Worm (Caenorhabditis elegans) whole organism, young adult: ENCODE data around the gene B0280.7.

Experiments used
- B0019.2 ChIP-seq: fragments of 200-800 bp; sonication (Bioruptor generic); conservative IDR thresholded peaks from 2 replicates; pipeline ENCODE4 v1.3.6; 2022; ENCODE audit warnings: missing genetic modification reagents, missing genetic modification characterization, missing compliant biosample characterization
- B0261.1 ChIP-seq: sonication (generic microtip); optimal IDR thresholded peaks from 2 replicates; lab custom pipeline; 2016; ENCODE audit warnings: mild to moderate bottlenecking, missing genetic modification characterization, moderate library complexity, missing compliant biosample characterization
- B0336.3 ChIP-seq: fragments of 200-800 bp; sonication (Bioruptor generic); IDR thresholded peaks from 2 replicates; pipeline ENCODE4 v1.3.6; 2022; ENCODE audit warnings: missing genetic modification characterization, missing compliant biosample characterization
- C06A6.2 ChIP-seq: fragments of 200-800 bp; sonication (Bioruptor generic); conservative IDR thresholded peaks from 2 replicates; pipeline ENCODE4 v1.3.6; 2022; ENCODE audit warnings: missing genetic modification characterization, missing compliant biosample characterization
- F10E7.11 ChIP-seq: sonication (generic microtip); optimal IDR thresholded peaks from 2 replicates; lab custom pipeline; 2017; ENCODE audit warnings: mild to moderate bottlenecking, missing genetic modification characterization, moderate library complexity, missing compliant biosample characterization
- F49E8.2 ChIP-seq: sonication (generic microtip); optimal IDR thresholded peaks from 3 replicates; lab custom pipeline; 2017; ENCODE audit warnings: missing genetic modification characterization, mild to moderate bottlenecking, missing compliant biosample characterization, antibody characterized with exemption, moderate library complexity; ENCODE audit not compliant: insufficient read depth
- F52B5.7 ChIP-seq: sonication (generic microtip); optimal IDR thresholded peaks from 2 replicates; lab custom pipeline; 2016; ENCODE audit warnings: mild to moderate bottlenecking, missing genetic modification characterization, missing compliant biosample characterization
- Y53F4B.3 ChIP-seq: fragments of 200-800 bp; sonication (Bioruptor generic); IDR thresholded peaks from 2 replicates; pipeline ENCODE4 v1.3.6; 2022; ENCODE audit warnings: missing genetic modification reagents, missing genetic modification characterization, missing compliant biosample characterization
- Y53G8AR.9 ChIP-seq: fragments of 200-800 bp; sonication (Bioruptor generic); conservative IDR thresholded peaks from 2 replicates; pipeline ENCODE4 v1.3.6; 2022; ENCODE audit warnings: missing genetic modification reagents, missing genetic modification characterization, missing compliant biosample characterization
- Y79H2A.3 ChIP-seq: fragments of 200-800 bp; sonication (Bioruptor generic); conservative IDR thresholded peaks from 2 replicates; pipeline ENCODE4 v1.3.6; 2022; ENCODE audit warnings: missing genetic modification reagents, missing genetic modification characterization, missing compliant biosample characterization
- ZK185.1 ChIP-seq: sonication (generic microtip); optimal IDR thresholded peaks from 2 replicates; lab custom pipeline; 2016; ENCODE audit warnings: mild to moderate bottlenecking, missing genetic modification characterization, missing compliant biosample characterization; ENCODE audit not compliant: poor library complexity, severe bottlenecking
- atf-7 ChIP-seq: sonication (generic microtip); optimal IDR thresholded peaks from 2 replicates; lab custom pipeline; 2017; ENCODE audit warnings: mild to moderate bottlenecking, missing genetic modification characterization, missing compliant biosample characterization
- athp-1 ChIP-seq: sonication (generic microtip); optimal IDR thresholded peaks from 2 replicates; lab custom pipeline; 2017; ENCODE audit warnings: mild to moderate bottlenecking, missing genetic modification characterization, missing compliant biosample characterization
- attf-6 ChIP-seq: fragments of 200-800 bp; sonication (Bioruptor generic); IDR thresholded peaks from 2 replicates; pipeline ENCODE4 v1.3.6; 2022; ENCODE audit warnings: missing genetic modification reagents, missing genetic modification characterization, missing compliant biosample characterization
- bed-1 ChIP-seq: fragments of 200-800 bp; sonication (Bioruptor generic); IDR thresholded peaks from 2 replicates; pipeline ENCODE4 v1.3.6; 2022; ENCODE audit warnings: missing genetic modification reagents, missing genetic modification characterization, missing compliant biosample characterization
- cebp-1 ChIP-seq, 2 experiments: fragments of 200-800 bp in 1 of 2; sonication (Bioruptor generic) in 1 of 2; sonication (generic microtip) in 1 of 2; IDR thresholded peaks in 1 of 2; optimal IDR thresholded peaks in 1 of 2; 2 replicates each; pipeline versions ENCODE4 v1.3.6 to Lab custom; 2017 to 2022; ENCODE audit warnings: missing compliant biosample characterization in 2 of 2, missing genetic modification characterization in 2 of 2, mild to moderate bottlenecking in 1 of 2, missing genetic modification reagents in 1 of 2, moderate library complexity in 1 of 2
- ceh-27 ChIP-seq: fragments of 200-800 bp; sonication (Bioruptor generic); optimal IDR thresholded peaks from 2 replicates; lab custom pipeline; 2018; ENCODE audit warnings: mild to moderate bottlenecking, missing genetic modification characterization, moderate library complexity, missing compliant biosample characterization
- ceh-40 ChIP-seq: fragments of 200-800 bp; sonication (Bioruptor generic); IDR thresholded peaks from 2 replicates; pipeline ENCODE4 v1.3.6; 2022; ENCODE audit warnings: missing genetic modification characterization, missing compliant biosample characterization
- ceh-79 ChIP-seq: sonication (generic microtip); optimal IDR thresholded peaks from 2 replicates; lab custom pipeline; 2017; ENCODE audit warnings: mild to moderate bottlenecking, missing genetic modification characterization, missing compliant biosample characterization
- dox-1 ChIP-seq: fragments of 200-800 bp; sonication (Bioruptor generic); IDR thresholded peaks from 2 replicates; pipeline ENCODE4 v1.3.6; 2022; ENCODE audit warnings: missing genetic modification reagents, missing genetic modification characterization, missing compliant biosample characterization
- fkh-3 ChIP-seq: sonication (generic microtip); optimal IDR thresholded peaks from 2 replicates; lab custom pipeline; 2016; ENCODE audit warnings: mild to moderate bottlenecking, missing genetic modification characterization, missing compliant biosample characterization
- hlh-26 ChIP-seq: fragments of 200-800 bp; sonication (Bioruptor generic); conservative IDR thresholded peaks from 2 replicates; pipeline ENCODE4 v1.3.6; 2022; ENCODE audit warnings: missing genetic modification reagents, missing genetic modification characterization, missing compliant biosample characterization
- let-607 ChIP-seq, 2 experiments: fragments of 200-800 bp in 1 of 2; sonication (Bioruptor generic) in 1 of 2; sonication (generic microtip) in 1 of 2; optimal IDR thresholded peaks; 2 replicates each; lab custom pipeline; 2016 to 2018; ENCODE audit warnings: mild to moderate bottlenecking in 2 of 2, missing compliant biosample characterization in 2 of 2, missing genetic modification characterization in 2 of 2, moderate library complexity in 2 of 2, missing genotype in 1 of 2
- lin-26 ChIP-seq: fragments of 200-800 bp; sonication (Bioruptor generic); IDR thresholded peaks from 2 replicates; pipeline ENCODE4 v1.3.6; 2022; ENCODE audit warnings: missing genetic modification reagents, missing genetic modification characterization, missing compliant biosample characterization
- lsl-1 ChIP-seq: fragments of 200-800 bp; sonication (Bioruptor generic); optimal IDR thresholded peaks from 2 replicates; lab custom pipeline; 2018; ENCODE audit warnings: mild to moderate bottlenecking, missing genetic modification characterization, moderate library complexity, missing compliant biosample characterization
- madf-10 ChIP-seq: sonication (generic microtip); optimal IDR thresholded peaks from 2 replicates; lab custom pipeline; 2016; ENCODE audit warnings: mild to moderate bottlenecking, missing genetic modification characterization, missing compliant biosample characterization
- madf-3 ChIP-seq: fragments of 200-800 bp; sonication (Bioruptor generic); IDR thresholded peaks from 2 replicates; pipeline ENCODE4 v1.3.6; 2022; ENCODE audit warnings: missing genetic modification reagents, missing genetic modification characterization, missing compliant biosample characterization
- nfya-2 ChIP-seq: fragments of 200-800 bp; sonication (Bioruptor generic); IDR thresholded peaks from 2 replicates; pipeline ENCODE4 v1.3.6; 2022; ENCODE audit warnings: missing genetic modification reagents, missing genetic modification characterization, missing compliant biosample characterization
- nfyb-1 ChIP-seq: fragments of 200-800 bp; sonication (Bioruptor generic); IDR thresholded peaks from 2 replicates; pipeline ENCODE4 v1.3.6; 2022; ENCODE audit warnings: missing genetic modification reagents, missing genetic modification characterization, missing compliant biosample characterization
- nhr-80 ChIP-seq: sonication (generic microtip); optimal IDR thresholded peaks from 2 replicates; lab custom pipeline; 2016; ENCODE audit warnings: missing genetic modification characterization, missing compliant biosample characterization
- rcor-1 ChIP-seq: fragments of 200-800 bp; sonication (Bioruptor generic); IDR thresholded peaks from 2 replicates; pipeline ENCODE4 v1.3.6; 2022; ENCODE audit warnings: missing genetic modification reagents, missing genetic modification characterization, missing compliant biosample characterization
- rpc-1 ChIP-seq, 2 experiments: fragments of 150-350 bp in 1 of 2; sonication (generic microtip) in 1 of 2; optimal IDR thresholded peaks; 2 replicates each; lab custom pipeline; 2014 to 2018; ENCODE audit warnings: missing biosample characterization in 1 of 2, missing genetic modification characterization in 1 of 2, missing genetic modification reagents in 1 of 2, missing genotype in 1 of 2
- snpc-1.1 ChIP-seq: sonication (generic microtip); optimal IDR thresholded peaks from 2 replicates; lab custom pipeline; 2017; ENCODE audit warnings: missing genetic modification characterization, mild to moderate bottlenecking, missing compliant biosample characterization, antibody characterized with exemption, moderate library complexity, missing genotype, missing genetic modification reagents; ENCODE audit not compliant: insufficient read depth
- snpc-3.4 ChIP-seq: sonication (generic microtip); optimal IDR thresholded peaks from 2 replicates; lab custom pipeline; 2017; ENCODE audit warnings: missing genetic modification characterization, mild to moderate bottlenecking, missing compliant biosample characterization, antibody characterized with exemption, moderate library complexity, missing genotype, missing genetic modification reagents
- somi-1 ChIP-seq: fragments of 200-800 bp; sonication (Bioruptor generic); optimal IDR thresholded peaks from 2 replicates; lab custom pipeline; 2018; ENCODE audit warnings: mild to moderate bottlenecking, missing genetic modification characterization, missing compliant biosample characterization
- tlf-1 ChIP-seq: fragments of 200-800 bp; sonication (Bioruptor generic); optimal IDR thresholded peaks from 2 replicates; lab custom pipeline; 2018; ENCODE audit warnings: mild to moderate bottlenecking, missing genetic modification characterization, missing compliant biosample characterization
- unc-62 ChIP-seq: fragments of 150-350 bp; optimal IDR thresholded peaks from 2 replicates; lab custom pipeline; 2014; ENCODE audit warnings: missing biosample characterization, missing genetic modification reagents, missing genetic modification characterization
- ztf-26 ChIP-seq: sonication (generic microtip); optimal IDR thresholded peaks from 2 replicates; lab custom pipeline; 2017; ENCODE audit warnings: missing genetic modification characterization, missing compliant biosample characterization
- ztf-6 ChIP-seq: fragments of 200-800 bp; sonication (Bioruptor generic); IDR thresholded peaks from 2 replicates; pipeline ENCODE4 v1.3.6; 2022; ENCODE audit warnings: missing genetic modification reagents, missing genetic modification characterization, missing compliant biosample characterization

The B0280.7 gene

ce11 chrIII:7114952-7115488 is 3.3 kb upstream of the B0280.7 start, which contains the start of gene nhr-10:
Gene nhr-10 (minus strand): TSS chrIII:7115438.
- TF ChIP-seq unc-62 (GFP tag; lab: Kevin White, UChicago), result no peak
- no peak for TF ChIP-seq F10E7.11
- TF ChIP-seq ceh-79, result no peak
- TF ChIP-seq, all 124 proteins: peak for 0

ce11 chrIII:7112285-7112684 is 592 bp upstream of the B0280.7 start:
- TF ChIP-seq Y53G8AR.9, result no peak
- no peak for TF ChIP-seq somi-1 (GFP tag; lab: Kevin White, UChicago)
- TF ChIP-seq atf-7 (tag; lab: Kevin White, UChicago), result no peak
- TF ChIP-seq rpc-1 (optimal IDR thresholded peaks at IDR 0.05; lab: Kevin White, UChicago), result no peak
- no peak for TF ChIP-seq rpc-1 (tag; optimal IDR thresholded peaks at IDR 0.05; lab: Kevin White, UChicago)

- TF ChIP-seq nfyb-1 (no peak), nhr-80 (tag; lab: Kevin White, UChicago) (peak; percentile 39), snpc-1.1 (tag; lab: Kevin White, UChicago) (no peak)
These were observed 3.7 kb downstream of the B0280.7 start, which contains the start of gene odd-1 for ce11 chrIII:7107965-7108364. Gene odd-1 (plus strand): TSS chrIII:7108313.

- TF ChIP-seq cebp-1 (GFP tag; IDR thresholded peaks at IDR 0.05; lab: Robert Waterston, UW), result no peak
- TF ChIP-seq cebp-1 (tag; optimal IDR thresholded peaks at IDR 0.05; lab: Kevin White, UChicago), result peak; percentile 52
- peak; percentile 67 for TF ChIP-seq nhr-80 (tag; lab: Kevin White, UChicago)
- TF ChIP-seq ceh-27 (GFP tag; lab: Kevin White, UChicago), result no peak
- TF ChIP-seq let-607 (tag; optimal IDR thresholded peaks at IDR 0.05; lab: Kevin White, UChicago), result no peak
- no peak for TF ChIP-seq ztf-26 (tag; lab: Kevin White, UChicago)
- TF ChIP-seq lsl-1 (GFP tag; lab: Kevin White, UChicago), result no peak
These were observed 4.8 kb downstream of the B0280.7 start for ce11 chrIII:7106854-7107253.

ce11 chrIII:7103940-7104440 is 7.7 kb downstream of the B0280.7 start, which contains the start of gene cpg-2:
Gene cpg-2 (minus strand): TSS chrIII:7103990.
- no peak for TF ChIP-seq ZK185.1
- TF ChIP-seq ceh-40 (GFP tag; lab: Robert Waterston, UW), result no peak
- TF ChIP-seq Y79H2A.3, result 0 out of 2 replicates have a peak, but pooled peaks have one; percentile 67
- peak; percentile 73; the same call in 1 of the 2 replicates for TF ChIP-seq attf-6 (GFP tag; lab: Robert Waterston, UW)
- TF ChIP-seq fkh-3, result no peak
- TF ChIP-seq madf-3 (GFP tag; lab: Robert Waterston, UW), result peak; percentile 91
- peak; percentile 77; the same call in 1 of the 2 replicates for TF ChIP-seq dox-1 (GFP tag; lab: Robert Waterston, UW)
- peak; percentile 80 for TF ChIP-seq B0019.2 (GFP tag; lab: Robert Waterston, UW)
- no peak for TF ChIP-seq F52B5.7
- no peak for TF ChIP-seq nfya-2 (GFP tag; lab: Robert Waterston, UW)
- TF ChIP-seq lin-26, result no peak
- TF ChIP-seq B0261.1, result no peak
- peak; percentile 90 for TF ChIP-seq tlf-1
- no peak for TF ChIP-seq madf-10 (tag; lab: Kevin White, UChicago)
- peak; percentile 95 for TF ChIP-seq F49E8.2 (tag; lab: Kevin White, UChicago)
- peak; percentile 57; the same call in 1 of the 2 replicates for TF ChIP-seq nfyb-1
- TF ChIP-seq Y53F4B.3, result no peak
- peak; percentile 79 for TF ChIP-seq B0336.3
- TF ChIP-seq athp-1 (tag; lab: Kevin White, UChicago), result peak; percentile 20
- peak; percentile 91 for TF ChIP-seq rcor-1
- peak; percentile 96 for TF ChIP-seq snpc-3.4 (tag; lab: Kevin White, UChicago)
- no peak for TF ChIP-seq hlh-26 (GFP tag; lab: Robert Waterston, UW)
- no peak for TF ChIP-seq C06A6.2 (GFP tag; lab: Robert Waterston, UW)
- no peak for TF ChIP-seq bed-1 (GFP tag; lab: Robert Waterston, UW)
- TF ChIP-seq ztf-6 (GFP tag; lab: Robert Waterston, UW), result no peak
